ENCODE assay signal across 6 fruit fly cellular contexts in the genomic region with DNA sequence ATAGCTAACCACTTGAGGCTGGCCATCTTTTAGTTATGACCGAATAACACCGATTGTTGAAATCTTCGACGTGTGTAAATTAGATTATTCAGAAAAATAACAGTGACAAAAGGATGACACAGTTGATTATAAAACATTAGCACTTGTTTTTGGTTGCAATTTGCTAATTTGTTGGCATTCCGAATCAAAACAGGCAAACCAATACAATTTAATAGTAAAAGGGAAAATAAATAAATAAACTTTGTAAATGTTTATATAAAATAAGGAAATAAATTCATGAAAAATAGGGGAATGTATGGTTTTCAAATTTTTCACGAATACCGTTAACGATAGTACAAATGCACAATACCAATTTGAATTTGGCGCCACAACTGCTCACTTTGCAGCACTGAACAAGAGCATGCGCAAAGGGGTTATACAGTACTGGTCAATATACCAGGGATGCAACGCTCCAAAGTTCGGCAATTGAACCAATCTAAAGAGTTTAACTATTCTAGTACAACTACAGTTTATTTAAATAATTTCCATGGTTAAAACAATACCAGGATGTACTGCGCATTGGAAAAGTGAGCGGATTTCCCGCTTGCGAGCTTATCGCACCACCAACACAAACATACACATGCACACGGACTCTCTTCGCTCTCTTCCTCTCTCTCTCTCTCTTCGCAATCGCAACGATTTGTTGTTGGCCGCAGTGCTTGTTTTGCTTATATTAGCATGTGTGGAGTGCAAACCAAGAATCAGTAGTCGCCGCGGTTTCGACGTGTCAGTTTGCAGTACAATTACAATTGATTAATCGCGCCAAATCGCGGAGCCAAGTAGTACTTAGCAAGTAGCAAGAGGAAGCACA.
TF ChIP-seq lines count a peak whose summit lies in the region.

A gene (minus strand): TSS at position 76 of the 850 bp plus-strand sequence.
A gene (plus strand): TSS at position 415 of the 850 bp plus-strand sequence.

- no peak for TF ChIP-seq CTCF in whole organism, embryonic (GFP tag; optimal IDR thresholded peaks at IDR 0.05; lab: Kevin White, UChicago)

TF ChIP-seq in whole organism, 6 proteins besides CTCF, POLR2A, EP300 and RAD21:
- TF ChIP-seq Dll (optimal IDR thresholded peaks at IDR 0.05; lab: Kevin White, UChicago) (peak; percentile 84), psq (optimal IDR thresholded peaks at IDR 0.05; lab: Kevin White, UChicago) (no peak)
TF ChIP-seq in whole organism: peak in this region for 1.

TF ChIP-seq in whole organism, adult, 20 proteins besides CTCF, POLR2A, EP300 and RAD21 (continues in another document):
- TF ChIP-seq Crg-1 (GFP tag; optimal IDR thresholded peaks at IDR 0.05; lab: Kevin White, UChicago) (peak; percentile 88), pad (GFP tag; optimal IDR thresholded peaks at IDR 0.05; lab: Kevin White, UChicago) (peak; percentile 83), ovo (GFP tag; optimal IDR thresholded peaks at IDR 0.05; lab: Kevin White, UChicago) (peak; percentile 73), tj (GFP tag; optimal IDR thresholded peaks at IDR 0.05; lab: Kevin White, UChicago) (peak; percentile 86), kay (GFP tag; lab: Kevin White, UChicago; ENCODE audit: borderline replicate concordance) (peak; percentile 93), CG14711 (tag; optimal IDR thresholded peaks at IDR 0.05; lab: Kevin White, UChicago) (peak; percentile 67), CG7045 (GFP tag; optimal IDR thresholded peaks at IDR 0.05; lab: Kevin White, UChicago) (peak; percentile 86), Mnt (GFP tag; optimal IDR thresholded peaks at IDR 0.05; lab: Kevin White, UChicago) (peak; percentile 86), cnc (optimal IDR thresholded peaks at IDR 0.05; lab: Kevin White, UChicago) (no peak), CG5204 (GFP tag; optimal IDR thresholded peaks at IDR 0.05; lab: Kevin White, UChicago) (peak; percentile 89), CG33017 (tag; optimal IDR thresholded peaks at IDR 0.05; lab: Kevin White, UChicago) (peak; percentile 39), bab1 (GFP tag; optimal IDR thresholded peaks at IDR 0.05; lab: Kevin White, UChicago) (peak; percentile 81), Hr96 (GFP tag; optimal IDR thresholded peaks at IDR 0.05; lab: Kevin White, UChicago) (peak; percentile 83), CG7101 (tag; optimal IDR thresholded peaks at IDR 0.05; lab: Kevin White, UChicago) (peak; percentile 75), CG12768 (GFP tag; optimal IDR thresholded peaks at IDR 0.05; lab: Kevin White, UChicago) (peak; percentile 93)

TF ChIP-seq in whole organism, embryonic, 481 proteins besides CTCF, POLR2A, EP300 and RAD21 (continues in another document):
- peak; percentile 52 for TF ChIP-seq CG12104 (GFP tag; optimal IDR thresholded peaks at IDR 0.05; lab: Kevin White, UChicago)
- peak; percentile 87 for TF ChIP-seq lab (GFP tag; optimal IDR thresholded peaks at IDR 0.05; lab: Kevin White, UChicago)
- TF ChIP-seq seq (GFP tag; IDR thresholded peaks at IDR 0.05; lab: Robert Waterston, UW) = peak; percentile 58; the same call in 1 of the 2 replicates
- TF ChIP-seq Asciz (GFP tag; optimal IDR thresholded peaks at IDR 0.05; lab: Kevin White, UChicago) = peak; percentile 5
- no peak for TF ChIP-seq CG11696 (GFP tag; IDR thresholded peaks at IDR 0.05; lab: Robert Waterston, UW)
- TF ChIP-seq scrt (GFP tag; optimal IDR thresholded peaks at IDR 0.05; lab: Kevin White, UChicago) = peak; percentile 36
- no peak for TF ChIP-seq lov (optimal IDR thresholded peaks at IDR 0.05; lab: Kevin White, UChicago)
- TF ChIP-seq lov (GFP tag; IDR thresholded peaks at IDR 0.05; lab: Robert Waterston, UW) = peak; percentile 43; the same call in 1 of the 3 replicates
- TF ChIP-seq ERR (GFP tag; optimal IDR thresholded peaks at IDR 0.05; lab: Kevin White, UChicago) = peak; percentile 72
- peak; percentile 46 for TF ChIP-seq CG16863 (GFP tag; optimal IDR thresholded peaks at IDR 0.05; lab: Kevin White, UChicago)
- peak; percentile 44; the same call in 2 of the 3 replicates for TF ChIP-seq HLH4C (GFP tag; IDR thresholded peaks at IDR 0.05; lab: Robert Waterston, UW; ENCODE audit: partially characterized antibody)
- peak; percentile 65 for TF ChIP-seq MESR4 (GFP tag; optimal IDR thresholded peaks at IDR 0.05; lab: Kevin White, UChicago)
- TF ChIP-seq ewg (GFP tag; optimal IDR thresholded peaks at IDR 0.05; lab: Kevin White, UChicago) = peak; percentile 100
- no peak for TF ChIP-seq zen2 (GFP tag; IDR thresholded peaks at IDR 0.05; lab: Robert Waterston, UW; ENCODE audit: partially characterized antibody)

TF ChIP-seq in whole organism, prepupa, 60 proteins besides CTCF, POLR2A, EP300 and RAD21 (continues in another document):
- TF ChIP-seq Sox15 (GFP tag; optimal IDR thresholded peaks at IDR 0.05; lab: Kevin White, UChicago) (peak; percentile 19), acj6 (GFP tag; optimal IDR thresholded peaks at IDR 0.05; lab: Kevin White, UChicago) (peak; percentile 54), Eip93F (GFP tag; optimal IDR thresholded peaks at IDR 0.05; lab: Kevin White, UChicago) (no peak), CG9139 (GFP tag; optimal IDR thresholded peaks at IDR 0.05; lab: Kevin White, UChicago) (peak; percentile 71), Eip75B (GFP tag; optimal IDR thresholded peaks at IDR 0.05; lab: Kevin White, UChicago) (peak; percentile 58), CG10631 (GFP tag; optimal IDR thresholded peaks at IDR 0.05; lab: Kevin White, UChicago) (peak; percentile 71), salr (GFP tag; optimal IDR thresholded peaks at IDR 0.05; lab: Kevin White, UChicago) (peak in 1 of 2 experiments; percentile 49), CG6276 (GFP tag; optimal IDR thresholded peaks at IDR 0.05; lab: Kevin White, UChicago) (no peak), CG11902 (GFP tag; optimal IDR thresholded peaks at IDR 0.05; lab: Kevin White, UChicago) (peak; percentile 62), dsx (GFP tag; optimal IDR thresholded peaks at IDR 0.05; lab: Kevin White, UChicago; ENCODE audit: poor library complexity, severe bottlenecking) (peak; percentile 25), Gug (GFP tag; IDR thresholded peaks at IDR 0.05; lab: Robert Waterston, UW) (no peak), Hr38 (GFP tag; optimal IDR thresholded peaks at IDR 0.05; lab: Kevin White, UChicago) (no peak), Hr4 (GFP tag; optimal IDR thresholded peaks at IDR 0.05; lab: Kevin White, UChicago) (peak; percentile 62), Met (GFP tag; optimal IDR thresholded peaks at IDR 0.05; lab: Kevin White, UChicago) (peak; percentile 81), CG32006 (GFP tag; optimal IDR thresholded peaks at IDR 0.05; lab: Kevin White, UChicago) (peak; percentile 58), CG15336 (GFP tag; IDR thresholded peaks at IDR 0.05; lab: Robert Waterston, UW) (peak; percentile 62)

TF ChIP-seq in whole organism, pupa, 21 proteins besides CTCF, POLR2A, EP300 and RAD21 (continues in another document):
- TF ChIP-seq Pif1A (GFP tag; optimal IDR thresholded peaks at IDR 0.05; lab: Kevin White, UChicago) (peak; percentile 70), D1 (tag; optimal IDR thresholded peaks at IDR 0.05; lab: Kevin White, UChicago) (no peak), CG12605 (GFP tag; IDR thresholded peaks at IDR 0.05; lab: Robert Waterston, UW) (peak; percentile 44), CG9948 (tag; optimal IDR thresholded peaks at IDR 0.05; lab: Kevin White, UChicago) (no peak), Ets98B (GFP tag; IDR thresholded peaks at IDR 0.05; lab: Robert Waterston, UW) (peak; percentile 63), CG34367 (tag; optimal IDR thresholded peaks at IDR 0.05; lab: Kevin White, UChicago) (peak; percentile 12), gl (tag; optimal IDR thresholded peaks at IDR 0.05; lab: Kevin White, UChicago) (peak; percentile 36), CG14655 (GFP tag; optimal IDR thresholded peaks at IDR 0.05; lab: Kevin White, UChicago) (no peak), fd96Ca (GFP tag; IDR thresholded peaks at IDR 0.05; lab: Robert Waterston, UW) (peak; percentile 71), CG32121 (GFP tag; IDR thresholded peaks at IDR 0.05; lab: Robert Waterston, UW) (peak; percentile 61), CG17806 (tag; optimal IDR thresholded peaks at IDR 0.05; lab: Kevin White, UChicago) (peak; percentile 35), rn (GFP tag; IDR thresholded peaks at IDR 0.05; lab: Robert Waterston, UW) (0 out of 2 replicates have a peak, but pooled peaks have one; percentile 4), Pif1B (GFP tag; optimal IDR thresholded peaks at IDR 0.05; lab: Kevin White, UChicago) (peak; percentile 70), EcR (GFP tag; optimal IDR thresholded peaks at IDR 0.05; lab: Kevin White, UChicago) (peak; percentile 71), CG8301 (tag; optimal IDR thresholded peaks at IDR 0.05; lab: Kevin White, UChicago) (peak; percentile 35), CG15710 (tag; optimal IDR thresholded peaks at IDR 0.05; lab: Kevin White, UChicago) (peak; percentile 63), Snoo (tag; optimal IDR thresholded peaks at IDR 0.05; lab: Kevin White, UChicago) (peak; percentile 66)

TF ChIP-seq in whole organism, wandering third instar larva, 38 proteins besides CTCF, POLR2A, EP300 and RAD21 (continues in another document):
- TF ChIP-seq CrebA (GFP tag; optimal IDR thresholded peaks at IDR 0.05; lab: Kevin White, UChicago; ENCODE audit: borderline replicate concordance) (peak; percentile 89), dl (GFP tag; optimal IDR thresholded peaks at IDR 0.05; lab: Kevin White, UChicago; ENCODE audit: insufficient read depth in 1 of 2, partially characterized antibody in 2 of 2) (peak; percentile 92 to 96), Vsx2 (GFP tag; optimal IDR thresholded peaks at IDR 0.05; lab: Kevin White, UChicago; ENCODE audit: partially characterized antibody) (peak; percentile 29), dsf (GFP tag; optimal IDR thresholded peaks at IDR 0.05; lab: Kevin White, UChicago; ENCODE audit: borderline replicate concordance) (peak; percentile 88), psq (GFP tag; optimal IDR thresholded peaks at IDR 0.05; lab: Kevin White, UChicago) (peak; percentile 78), foxo (GFP tag; optimal IDR thresholded peaks at IDR 0.05; lab: Kevin White, UChicago) (peak; percentile 30 to 82), fru (GFP tag; optimal IDR thresholded peaks at IDR 0.05; lab: Kevin White, UChicago) (peak; percentile 83), Jra (GFP tag; optimal IDR thresholded peaks at IDR 0.05; lab: Kevin White, UChicago) (peak; percentile 72), Sp1 (GFP tag; optimal IDR thresholded peaks at IDR 0.05; lab: Kevin White, UChicago) (peak; percentile 59), OdsH (GFP tag; optimal IDR thresholded peaks at IDR 0.05; lab: Kevin White, UChicago) (peak; percentile 80), dmrt93B (GFP tag; optimal IDR thresholded peaks at IDR 0.05; lab: Kevin White, UChicago) (no peak), usp (GFP tag; optimal IDR thresholded peaks at IDR 0.05; lab: Kevin White, UChicago) (no peak), jim (GFP tag; optimal IDR thresholded peaks at IDR 0.05; lab: Kevin White, UChicago) (no peak), CG9705 (GFP tag; optimal IDR thresholded peaks at IDR 0.05; lab: Kevin White, UChicago) (peak; percentile 79), GATAd (GFP tag; optimal IDR thresholded peaks at IDR 0.05; lab: Kevin White, UChicago) (peak; percentile 23), sage (GFP tag; optimal IDR thresholded peaks at IDR 0.05; lab: Kevin White, UChicago) (peak; percentile 76), Mio (GFP tag; optimal IDR thresholded peaks at IDR 0.05; lab: Kevin White, UChicago) (no peak), Abd-B (GFP tag; optimal IDR thresholded peaks at IDR 0.05; lab: Kevin White, UChicago) (no peak), br (GFP tag; optimal IDR thresholded peaks at IDR 0.05; lab: Kevin White, UChicago) (peak; percentile 75)
